Fruit fly (Drosophila melanogaster): ENCODE measurements around the gene Nep1.

Nep1 gene

dm6 chrX:6074845-6075244 lies 16.2 kb upstream of the Nep1 start, which contains the start of gene Tsp5D (continued):
- TF ChIP-seq pnt (GFP tag; optimal IDR thresholded peaks at IDR 0.05) (peak; percentile 51), Dad (GFP tag; optimal IDR thresholded peaks at IDR 0.05) (peak; percentile 30), Hr78 (GFP tag; optimal IDR thresholded peaks at IDR 0.05) (peak in 1 of 2 experiments; percentile 58), MESR4 (GFP tag; optimal IDR thresholded peaks at IDR 0.05) (peak; percentile 23), Hey (tag; optimal IDR thresholded peaks at IDR 0.05) (no peak), CG3163 (GFP tag; optimal IDR thresholded peaks at IDR 0.05) (no peak), az2 (GFP tag; optimal IDR thresholded peaks at IDR 0.05) (peak; percentile 92), da (GFP tag; optimal IDR thresholded peaks at IDR 0.05) (no peak), CG10654 (GFP tag; optimal IDR thresholded peaks at IDR 0.05) (peak; percentile 92), CG10366 (GFP tag; IDR thresholded peaks at IDR 0.05) (peak; percentile 96), dpn (GFP tag; optimal IDR thresholded peaks at IDR 0.05) (peak; percentile 31 to 89), CG14014 (GFP tag; IDR thresholded peaks at IDR 0.05) (peak; percentile 91), yki (optimal IDR thresholded peaks at IDR 0.05) (no peak), Meics (GFP tag; optimal IDR thresholded peaks at IDR 0.05) (peak; percentile 83), CG9932 (GFP tag; IDR thresholded peaks at IDR 0.05) (peak; percentile 51), Vsx1 (GFP tag; optimal IDR thresholded peaks at IDR 0.05) (peak; percentile 79), lmd (GFP tag; IDR thresholded peaks at IDR 0.05) (peak; percentile 94), CG11696 (GFP tag; IDR thresholded peaks at IDR 0.05) (peak; percentile 78), unc-4 (GFP tag; IDR thresholded peaks at IDR 0.05; ENCODE audit: partially characterized antibody) (no peak), z (GFP tag; IDR thresholded peaks at IDR 0.05) (peak; percentile 64; the same call in 1 of the 3 replicates), Aef1 (GFP tag; IDR thresholded peaks at IDR 0.05) (peak; percentile 92), pfk (GFP tag; optimal IDR thresholded peaks at IDR 0.05) (no peak), dmrt99B (tag; optimal IDR thresholded peaks at IDR 0.05) (peak; percentile 96), Mrtf (GFP tag; IDR thresholded peaks at IDR 0.05) (peak; percentile 92), Ptx1 (GFP tag; IDR thresholded peaks at IDR 0.05) (peak; percentile 96), CG2678 (tag; optimal IDR thresholded peaks at IDR 0.05) (peak; percentile 95), NK7.1 (GFP tag; optimal IDR thresholded peaks at IDR 0.05) (no peak), Ada2b (GFP tag; IDR thresholded peaks at IDR 0.05) (peak; percentile 95), Deaf1 (tag; optimal IDR thresholded peaks at IDR 0.05) (peak; percentile 98), Ravus (GFP tag; IDR thresholded peaks at IDR 0.05) (peak; percentile 83), CG6254 (GFP tag; optimal IDR thresholded peaks at IDR 0.05) (peak; percentile 92), Awh (GFP tag; IDR thresholded peaks at IDR 0.05) (peak; percentile 97), CG11093 (GFP tag; IDR thresholded peaks at IDR 0.05) (peak; percentile 93), ftz-f1 (GFP tag; optimal IDR thresholded peaks at IDR 0.05) (no peak), so (GFP tag; IDR thresholded peaks at IDR 0.05) (peak; percentile 96), sim (GFP tag; IDR thresholded peaks at IDR 0.05) (peak; percentile 91), CG31224 (GFP tag; IDR thresholded peaks at IDR 0.05) (peak; percentile 73), CHES-1-like (GFP tag; optimal IDR thresholded peaks at IDR 0.05) (no peak), pum (GFP tag; optimal IDR thresholded peaks at IDR 0.05) (peak; percentile 47), CG18764 (GFP tag; optimal IDR thresholded peaks at IDR 0.05) (peak; percentile 84), CG4820 (GFP tag; optimal IDR thresholded peaks at IDR 0.05) (peak; percentile 93), knrl (GFP tag; IDR thresholded peaks at IDR 0.05; ENCODE audit: partially characterized antibody) (no peak), CG4328 (GFP tag; optimal IDR thresholded peaks at IDR 0.05) (peak; percentile 63), CG14860 (GFP tag; IDR thresholded peaks at IDR 0.05; ENCODE audit: partially characterized antibody) (no peak), Antp (GFP tag; optimal IDR thresholded peaks at IDR 0.05) (peak; percentile 36), esg (GFP tag; conservative IDR thresholded peaks at IDR 0.05) (peak; percentile 94), kni (GFP tag; optimal IDR thresholded peaks at IDR 0.05) (peak; percentile 78), Blimp-1 (GFP tag; optimal IDR thresholded peaks at IDR 0.05) (peak; percentile 95), eyg (GFP tag; optimal IDR thresholded peaks at IDR 0.05) (no peak), slou (GFP tag; optimal IDR thresholded peaks at IDR 0.05) (peak; percentile 11), CG6683 (GFP tag; optimal IDR thresholded peaks at IDR 0.05) (peak; percentile 74), row (GFP tag; IDR thresholded peaks at IDR 0.05) (peak; percentile 95)
